Worm (Caenorhabditis elegans) whole organism, young adult: ENCODE results near the gene F11D11.3.

Experiments used
- B0336.3 ChIP-seq: fragments of 200-800 bp; sonication (Bioruptor generic); IDR thresholded peaks from 2 replicates; pipeline ENCODE4 v1.3.6; 2022; ENCODE audit warnings: missing genetic modification characterization, missing compliant biosample characterization
- ceh-91 ChIP-seq: fragments of 200-800 bp; sonication (Bioruptor generic); IDR thresholded peaks from 2 replicates; pipeline ENCODE4 v1.3.6; 2022; ENCODE audit warnings: missing genetic modification reagents, missing genetic modification characterization, missing compliant biosample characterization
- nhr-90 ChIP-seq: sonication (generic microtip); optimal IDR thresholded peaks from 2 replicates; lab custom pipeline; 2016; ENCODE audit warnings: missing genotype, mild to moderate bottlenecking, missing genetic modification characterization, missing compliant biosample characterization
- pha-4 ChIP-seq: fragments of 150-350 bp; sonication (generic microtip); optimal IDR thresholded peaks from 2 replicates; lab custom pipeline; 2014; ENCODE audit warnings: missing biosample characterization, missing genetic modification reagents, missing genetic modification characterization

- TF ChIP-seq B0336.3 (GFP tag; lab: Robert Waterston, UW) (no peak), nhr-90 (no peak), ceh-91 (GFP tag; lab: Robert Waterston, UW) (no peak), pha-4 (tag; lab: Kevin White, UChicago) (no peak)
Observed at ce11 chrV:18708015-18708414, 52.1 kb downstream of the F11D11.3 start.
